Fruit fly (Drosophila melanogaster): Measurements from ENCODE around the gene CG43638.

DNA sequence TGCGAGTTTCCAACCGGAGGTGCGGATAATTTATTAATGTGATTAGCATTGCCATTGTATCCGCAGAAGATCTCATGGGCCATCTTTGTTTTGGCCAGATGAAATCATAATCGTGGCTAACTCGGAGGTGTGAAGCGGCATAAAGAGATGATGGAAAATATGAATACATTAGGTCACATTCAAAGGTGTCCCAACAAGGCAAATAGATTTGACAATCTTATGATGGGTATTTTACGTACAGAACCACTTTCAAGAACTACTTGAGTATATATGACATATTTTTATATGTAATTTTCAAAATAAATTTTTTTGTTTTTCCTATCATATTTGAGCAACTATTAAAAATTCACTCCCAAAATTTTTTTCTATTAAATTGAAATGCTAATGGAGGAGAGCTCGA lies 43.9 kb downstream of the CG43638 start, which contains the start of gene CG17154:
- TF ChIP-seq CG8478 (optimal IDR thresholded peaks at IDR 0.05): no peak
- no peak for TF ChIP-seq CTCF (optimal IDR thresholded peaks at IDR 0.05)
